Worm (Caenorhabditis elegans) whole organism, L4 larva: ENCODE results near the gene K02E2.7.

Source experiments
- D1046.2 ChIP-seq: fragments of 200-800 bp; sonication (Bioruptor generic); IDR thresholded peaks from 2 replicates; pipeline ENCODE4 v1.3.6; 2022; ENCODE audit warnings: missing genetic modification characterization, missing compliant biosample characterization
- F10B5.3 ChIP-seq: sonication (generic microtip); optimal IDR thresholded peaks from 2 replicates; lab custom pipeline; 2016; ENCODE audit warnings: mild to moderate bottlenecking, missing genetic modification characterization, missing compliant biosample characterization
- F37D6.2 ChIP-seq: sonication (generic microtip); optimal IDR thresholded peaks from 2 replicates; lab custom pipeline; 2016; ENCODE audit warnings: mild to moderate bottlenecking, missing genetic modification characterization, missing compliant biosample characterization
- T20F7.1 ChIP-seq: fragments of 200-800 bp; sonication (Bioruptor generic); optimal IDR thresholded peaks from 2 replicates; lab custom pipeline; 2018; ENCODE audit warnings: mild to moderate bottlenecking, missing genetic modification characterization, missing compliant biosample characterization
- Y75B8A.6 ChIP-seq: fragments of 200-800 bp; sonication (Bioruptor generic); IDR thresholded peaks from 2 replicates; pipeline ENCODE4 v1.3.6; 2022; ENCODE audit warnings: missing genetic modification reagents, missing genetic modification characterization, missing compliant biosample characterization
- attf-4 ChIP-seq: sonication (generic microtip); optimal IDR thresholded peaks from 3 replicates; lab custom pipeline; 2017; ENCODE audit warnings: missing biosample characterization, missing genetic modification characterization
- ceh-44 ChIP-seq: fragments of 200-800 bp; sonication (Bioruptor generic); IDR thresholded peaks from 2 replicates; pipeline ENCODE4 v1.3.6; 2022; ENCODE audit warnings: missing genetic modification reagents, missing genetic modification characterization, missing compliant biosample characterization
- ceh-62 ChIP-seq: sonication (generic microtip); optimal IDR thresholded peaks from 2 replicates; lab custom pipeline; 2017; ENCODE audit warnings: missing biosample characterization, missing genetic modification characterization
- ctbp-1 ChIP-seq: fragments of 200-800 bp; sonication (Bioruptor generic); IDR thresholded peaks from 2 replicates; pipeline ENCODE4 v1.3.6; 2022; ENCODE audit warnings: missing genetic modification reagents, missing genetic modification characterization, missing compliant biosample characterization
- daf-19 ChIP-seq: fragments of 200-800 bp; sonication (Bioruptor generic); conservative IDR thresholded peaks from 2 replicates; pipeline ENCODE4 v1.3.6; 2022; ENCODE audit warnings: missing genetic modification characterization, missing compliant biosample characterization
- dpl-1 ChIP-seq: fragments of 150-350 bp; optimal IDR thresholded peaks from 2 replicates; lab custom pipeline; 2014; ENCODE audit warnings: missing biosample characterization, missing genetic modification reagents, missing genetic modification characterization
- dve-1 ChIP-seq: sonication (generic microtip); optimal IDR thresholded peaks from 2 replicates; lab custom pipeline; 2017; ENCODE audit warnings: antibody characterized with exemption, mild to moderate bottlenecking, missing genetic modification characterization, missing compliant biosample characterization; ENCODE audit not compliant: insufficient read depth
- egl-43 ChIP-seq: fragments of 200-800 bp; sonication (Bioruptor generic); IDR thresholded peaks from 2 replicates; pipeline ENCODE4 v1.3.6; 2022; ENCODE audit warnings: missing genetic modification reagents, missing genetic modification characterization, missing compliant biosample characterization
- hif-1 ChIP-seq, 2 experiments: sonication (generic microtip); optimal IDR thresholded peaks; 2 replicates each; lab custom pipeline; 2016 to 2017; ENCODE audit warnings: missing compliant biosample characterization in 2 of 2, missing genetic modification characterization in 2 of 2, missing genetic modification reagents in 2 of 2, missing genotype in 2 of 2, mild to moderate bottlenecking in 1 of 2
- hlh-30 ChIP-seq: sonication (generic microtip); optimal IDR thresholded peaks from 2 replicates; lab custom pipeline; 2017; ENCODE audit warnings: antibody characterized with exemption, mild to moderate bottlenecking, missing genetic modification characterization, missing compliant biosample characterization; ENCODE audit not compliant: insufficient read depth
- hmg-1.1 ChIP-seq: fragments of 200-800 bp; sonication (Bioruptor generic); IDR thresholded peaks from 2 replicates; pipeline ENCODE4 v1.3.6; 2022; ENCODE audit warnings: missing genetic modification reagents, missing genetic modification characterization, missing compliant biosample characterization
- lin-13 ChIP-seq: fragments of 150-350 bp; optimal IDR thresholded peaks from 2 replicates; lab custom pipeline; 2014; ENCODE audit warnings: missing biosample characterization, missing genetic modification reagents, missing genetic modification characterization
- lin-38 ChIP-seq: fragments of 200-800 bp; sonication (Bioruptor generic); IDR thresholded peaks from 2 replicates; pipeline ENCODE4 v1.3.6; 2022; ENCODE audit warnings: missing genetic modification reagents, missing genetic modification characterization, missing compliant biosample characterization
- lin-39 ChIP-seq: fragments of 150-350 bp; optimal IDR thresholded peaks from 2 replicates; lab custom pipeline; 2014; ENCODE audit warnings: missing biosample characterization, missing genetic modification reagents, missing genetic modification characterization
- lir-3 ChIP-seq: sonication (generic microtip); optimal IDR thresholded peaks from 2 replicates; lab custom pipeline; 2016; ENCODE audit warnings: mild to moderate bottlenecking, missing genetic modification characterization, missing compliant biosample characterization
- madf-5 ChIP-seq, 2 experiments: fragments of 200-800 bp; sonication (Bioruptor generic); IDR thresholded peaks; 2 replicates each; pipeline ENCODE4 v1.3.6; 2022; ENCODE audit warnings: missing compliant biosample characterization in 2 of 2, missing genetic modification characterization in 2 of 2
- madf-9 ChIP-seq: fragments of 200-800 bp; sonication (Bioruptor generic); conservative IDR thresholded peaks from 2 replicates; pipeline ENCODE4 v1.3.6; 2022; ENCODE audit warnings: missing genetic modification reagents, missing genetic modification characterization, missing compliant biosample characterization
- mdt-29 ChIP-seq: fragments of 200-800 bp; sonication (Bioruptor generic); IDR thresholded peaks from 2 replicates; pipeline ENCODE4 v1.3.6; 2022; ENCODE audit warnings: missing genetic modification reagents, missing genetic modification characterization, missing compliant biosample characterization
- mep-1 ChIP-seq: fragments of 150-350 bp; sonication (generic microtip); optimal IDR thresholded peaks from 3 replicates; lab custom pipeline; 2014; ENCODE audit warnings: missing biosample characterization, missing genetic modification characterization
- mes-2 ChIP-seq: sonication (generic microtip); optimal IDR thresholded peaks from 2 replicates; lab custom pipeline; 2016; ENCODE audit warnings: missing genotype, mild to moderate bottlenecking, missing genetic modification characterization, missing compliant biosample characterization; ENCODE audit not compliant: poor library complexity, severe bottlenecking
- mxl-2 ChIP-seq: fragments of 200-800 bp; sonication (Bioruptor generic); conservative IDR thresholded peaks from 2 replicates; pipeline ENCODE4 v1.3.6; 2022; ENCODE audit warnings: missing genetic modification reagents, missing genetic modification characterization, missing compliant biosample characterization
- mxl-3 ChIP-seq: fragments of 200-800 bp; sonication (Bioruptor generic); optimal IDR thresholded peaks from 2 replicates; lab custom pipeline; 2018; ENCODE audit warnings: mild to moderate bottlenecking, missing genetic modification characterization, missing compliant biosample characterization
- nhr-102 ChIP-seq: sonication (generic microtip); optimal IDR thresholded peaks from 2 replicates; lab custom pipeline; 2016; ENCODE audit warnings: mild to moderate bottlenecking, missing genetic modification characterization, moderate library complexity, missing compliant biosample characterization
- nhr-111 ChIP-seq: fragments of 200-800 bp; sonication (Bioruptor generic); optimal IDR thresholded peaks from 2 replicates; lab custom pipeline; 2018; ENCODE audit warnings: mild to moderate bottlenecking, missing genetic modification characterization, missing compliant biosample characterization
- nhr-25 ChIP-seq: sonication (generic microtip); optimal IDR thresholded peaks from 2 replicates; lab custom pipeline; 2017; ENCODE audit warnings: missing genetic modification characterization, mild to moderate bottlenecking, missing compliant biosample characterization, antibody characterized with exemption, moderate library complexity, borderline replicate concordance; ENCODE audit not compliant: insufficient read depth
- nhr-28 ChIP-seq: fragments of 150-350 bp; optimal IDR thresholded peaks from 2 replicates; lab custom pipeline; 2014; ENCODE audit warnings: missing biosample characterization, missing genetic modification characterization
- nhr-41 ChIP-seq: fragments of 200-800 bp; sonication (Bioruptor generic); IDR thresholded peaks from 2 replicates; pipeline ENCODE4 v1.3.6; 2022; ENCODE audit warnings: missing genetic modification reagents, missing genetic modification characterization, missing compliant biosample characterization
- nhr-42 ChIP-seq: fragments of 200-800 bp; sonication (Bioruptor generic); IDR thresholded peaks from 2 replicates; pipeline ENCODE4 v1.3.6; 2022; ENCODE audit warnings: missing genetic modification characterization, missing compliant biosample characterization
- nhr-76 ChIP-seq: fragments of 150-350 bp; optimal IDR thresholded peaks from 2 replicates; lab custom pipeline; 2014; ENCODE audit warnings: missing biosample characterization, missing genetic modification characterization
- pha-4 ChIP-seq, 2 experiments: fragments of 150-350 bp in 1 of 2; fragments of 200-800 bp in 1 of 2; sonication (Bioruptor generic) in 1 of 2; IDR thresholded peaks in 1 of 2; optimal IDR thresholded peaks in 1 of 2; 2 replicates each; pipeline versions ENCODE4 v1.3.6 to Lab custom; 2014 to 2022; ENCODE audit warnings: missing genetic modification characterization in 2 of 2, missing genetic modification reagents in 2 of 2, missing biosample characterization in 1 of 2, missing compliant biosample characterization in 1 of 2
- php-3 ChIP-seq: fragments of 200-800 bp; sonication (Bioruptor generic); IDR thresholded peaks from 2 replicates; pipeline ENCODE4 v1.3.6; 2022; ENCODE audit warnings: missing genetic modification reagents, missing genetic modification characterization, missing compliant biosample characterization
- sdz-12 ChIP-seq: fragments of 200-800 bp; sonication (Bioruptor generic); optimal IDR thresholded peaks from 2 replicates; lab custom pipeline; 2018; ENCODE audit warnings: mild to moderate bottlenecking, missing genetic modification characterization, missing compliant biosample characterization
- snpc-1.2 ChIP-seq: fragments of 200-800 bp; sonication (Bioruptor generic); IDR thresholded peaks from 2 replicates; pipeline ENCODE4 v1.3.6; 2022; ENCODE audit warnings: missing genetic modification reagents, missing genetic modification characterization, missing compliant biosample characterization
- spr-1 ChIP-seq: sonication (generic microtip); optimal IDR thresholded peaks from 2 replicates; lab custom pipeline; 2016; ENCODE audit warnings: mild to moderate bottlenecking, missing genetic modification characterization, missing compliant biosample characterization
- tag-97 ChIP-seq: fragments of 200-800 bp; sonication (Bioruptor generic); IDR thresholded peaks from 2 replicates; pipeline ENCODE4 v1.3.6; 2022; ENCODE audit warnings: missing genetic modification characterization, missing compliant biosample characterization
- unc-130 ChIP-seq: sonication (generic microtip); optimal IDR thresholded peaks from 2 replicates; lab custom pipeline; 2016; ENCODE audit warnings: missing genetic modification reagents, missing genetic modification characterization, missing compliant biosample characterization
- unc-39 ChIP-seq: sonication (generic microtip); optimal IDR thresholded peaks from 2 replicates; lab custom pipeline; 2017; ENCODE audit warnings: missing biosample characterization, missing genetic modification characterization
- vab-7 ChIP-seq: fragments of 200-800 bp; sonication (Bioruptor generic); IDR thresholded peaks from 2 replicates; pipeline ENCODE4 v1.3.6; 2022; ENCODE audit warnings: missing genetic modification reagents, missing genetic modification characterization, missing compliant biosample characterization
- zfp-3 ChIP-seq: fragments of 200-800 bp; sonication (Bioruptor generic); conservative IDR thresholded peaks from 2 replicates; pipeline ENCODE4 v1.3.6; 2022; ENCODE audit warnings: missing genetic modification reagents, missing genetic modification characterization, missing compliant biosample characterization
- ztf-11 ChIP-seq: fragments of 150-350 bp; optimal IDR thresholded peaks from 2 replicates; lab custom pipeline; 2014; ENCODE audit warnings: missing biosample characterization, missing genetic modification characterization

Gene K02E2.7

DNA sequence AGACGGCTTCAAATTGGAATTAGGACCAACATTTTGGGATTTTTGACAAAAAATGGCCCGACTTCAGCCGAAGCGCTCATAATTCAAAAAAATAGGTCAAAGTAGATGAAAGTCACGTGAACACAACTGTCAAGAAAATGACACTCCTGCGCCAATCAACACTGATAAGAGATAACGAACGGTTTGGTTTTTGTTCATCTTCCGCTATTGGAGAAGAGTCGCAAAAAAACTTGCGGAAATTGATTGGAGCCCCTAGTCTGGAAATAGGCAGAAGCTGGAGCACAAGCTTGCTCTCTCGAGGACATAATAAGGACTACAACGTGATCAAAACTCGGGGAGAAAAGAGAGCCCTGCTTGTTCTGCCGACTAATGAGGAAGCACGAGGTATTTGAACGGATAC lies 25.4 kb upstream of the K02E2.7 start (continued):
- TF ChIP-seq nhr-25 (tag; lab: Kevin White, UChicago) (no peak), mep-1 (tag; lab: Kevin White, UChicago) (peak; percentile 5), unc-39 (tag; lab: Kevin White, UChicago) (no peak), lin-13 (GFP tag; lab: Kevin White, UChicago) (peak; percentile 12), hmg-1.1 (GFP tag; lab: Robert Waterston, UW) (0 out of 2 replicates have a peak, but pooled peaks have one; percentile 31), madf-9 (no peak), nhr-111 (GFP tag; lab: Kevin White, UChicago) (no peak), nhr-41 (no peak), hlh-30 (peak; percentile 57)

ce11 chrV:20411659-20412058 lies 24.8 kb upstream of the K02E2.7 start, which contains the start of gene F53H2.3:
Gene F53H2.3, minus strand, starts transcription at chrV:20411759.
- no peak for TF ChIP-seq zfp-3 (GFP tag; lab: Robert Waterston, UW)
- no peak for TF ChIP-seq Y75B8A.6 (GFP tag; lab: Robert Waterston, UW)
- no peak for TF ChIP-seq tag-97
- no peak for TF ChIP-seq ztf-11 (tag; lab: Kevin White, UChicago)
- TF ChIP-seq F37D6.2 (tag; lab: Kevin White, UChicago): no peak
- TF ChIP-seq lin-13 (GFP tag; lab: Kevin White, UChicago): no peak
- no peak for TF ChIP-seq lir-3 (tag; lab: Kevin White, UChicago)
- TF ChIP-seq madf-5 (GFP tag; IDR thresholded peaks at IDR 0.05; lab: Robert Waterston, UW): no peak

- TF ChIP-seq hif-1 (tag; optimal IDR thresholded peaks at IDR 0.05; lab: Kevin White, UChicago) (no peak), lin-39 (no peak), dve-1 (tag; lab: Kevin White, UChicago) (peak; percentile 30), daf-19 (GFP tag; lab: Robert Waterston, UW) (no peak), attf-4 (tag; lab: Kevin White, UChicago) (no peak), dpl-1 (GFP tag; lab: Kevin White, UChicago) (no peak), nhr-76 (tag; lab: Kevin White, UChicago) (no peak), vab-7 (GFP tag; lab: Robert Waterston, UW) (no peak), T20F7.1 (GFP tag; lab: Kevin White, UChicago) (no peak), snpc-1.2 (no peak), F10B5.3 (no peak), unc-130 (GFP tag; lab: Kevin White, UChicago) (no peak), lin-13 (GFP tag; lab: Kevin White, UChicago) (no peak), spr-1 (tag; lab: Kevin White, UChicago) (no peak), ceh-62 (tag; lab: Kevin White, UChicago) (no peak), php-3 (0 out of 2 replicates have a peak, but pooled peaks have one; percentile 7), hlh-30 (no peak), nhr-111 (GFP tag; lab: Kevin White, UChicago) (no peak), ctbp-1 (GFP tag; lab: Robert Waterston, UW) (no peak), mes-2 (tag; lab: Kevin White, UChicago) (no peak), nhr-102 (tag; lab: Kevin White, UChicago) (no peak), nhr-42 (GFP tag; lab: Robert Waterston, UW) (no peak), lin-38 (GFP tag; lab: Robert Waterston, UW) (no peak), egl-43 (GFP tag; lab: Robert Waterston, UW) (0 out of 2 replicates have a peak, but pooled peaks have one; percentile 33), sdz-12 (GFP tag; lab: Kevin White, UChicago) (no peak), D1046.2 (GFP tag; lab: Robert Waterston, UW) (no peak), mdt-29 (no peak), ceh-44 (no peak), mxl-2 (GFP tag; lab: Robert Waterston, UW) (no peak), hmg-1.1 (GFP tag; lab: Robert Waterston, UW) (no peak), pha-4 (GFP tag; IDR thresholded peaks at IDR 0.05; lab: Robert Waterston, UW) (no peak), pha-4 (tag; optimal IDR thresholded peaks at IDR 0.05; lab: Kevin White, UChicago) (no peak), mxl-3 (GFP tag; lab: Kevin White, UChicago) (peak; percentile 17), nhr-25 (tag; lab: Kevin White, UChicago) (no peak), nhr-28 (tag; lab: Kevin White, UChicago) (peak; percentile 5)
Measured at ce11 chrV:20410285-20410684, 23.4 kb upstream of the K02E2.7 start.
